Worm (Caenorhabditis elegans): ENCODE results near the gene fbxb-119.

- TF ChIP-seq syd-9 (tag; optimal IDR thresholded peaks at IDR 0.05) (no peak), ama-1 (optimal IDR thresholded peaks at IDR 0.05) (no peak)
These were observed 26.1 kb upstream of the fbxb-119 start, which contains the start of gene Y51A2A.12 for ce11 chrV:18292295-18292694.

All from whole organism, late embryonic.